Worm (Caenorhabditis elegans): Measurements from ENCODE around the gene wdr-5.2.

ce11 chrX:14334151-14334550 lies 15.8 kb upstream of the wdr-5.2 start:
- TF ChIP-seq unc-86 (tag; optimal IDR thresholded peaks at IDR 0.05) (no peak), unc-130 (tag; optimal IDR thresholded peaks at IDR 0.05) (no peak), mep-1 (tag; optimal IDR thresholded peaks at IDR 0.05) (peak; percentile 62), ama-1 (optimal IDR thresholded peaks at IDR 0.05) (no peak), jun-1 (tag; optimal IDR thresholded peaks at IDR 0.05) (no peak), ztf-11 (tag; optimal IDR thresholded peaks at IDR 0.05) (no peak), lin-39 (tag; optimal IDR thresholded peaks at IDR 0.05) (no peak), nhr-90 (tag; optimal IDR thresholded peaks at IDR 0.05; ENCODE audit: poor library complexity) (no peak), ces-1 (GFP tag; optimal IDR thresholded peaks at IDR 0.05) (no peak), aly-2 (tag; optimal IDR thresholded peaks at IDR 0.05) (no peak)

All from whole organism, L1 larva.